Worm (Caenorhabditis elegans) whole organism, young adult: ENCODE results near the gene polk-1.

Source experiments
- B0019.2 ChIP-seq: fragments of 200-800 bp; sonication (Bioruptor generic); conservative IDR thresholded peaks from 2 replicates; pipeline ENCODE4 v1.3.6; 2022; ENCODE audit warnings: missing genetic modification reagents, missing genetic modification characterization, missing compliant biosample characterization
- B0035.1 ChIP-seq: sonication (generic microtip); optimal IDR thresholded peaks from 2 replicates; lab custom pipeline; 2016; ENCODE audit warnings: missing genetic modification characterization, mild to moderate bottlenecking, missing compliant biosample characterization, missing genotype, missing genetic modification reagents
- C17E4.6 ChIP-seq: fragments of 200-800 bp; sonication (Bioruptor generic); IDR thresholded peaks from 2 replicates; pipeline ENCODE4 v1.3.6; 2022; ENCODE audit warnings: missing genetic modification reagents, missing genetic modification characterization, missing compliant biosample characterization
- F23B12.7 ChIP-seq: sonication (generic microtip); optimal IDR thresholded peaks from 2 replicates; lab custom pipeline; 2017; ENCODE audit warnings: missing genetic modification characterization, mild to moderate bottlenecking, missing compliant biosample characterization, antibody characterized with exemption, moderate library complexity; ENCODE audit not compliant: insufficient read depth
- F39B2.1 ChIP-seq: fragments of 200-800 bp; sonication (Bioruptor generic); IDR thresholded peaks from 2 replicates; pipeline ENCODE4 v1.3.6; 2022; ENCODE audit warnings: missing genetic modification reagents, missing genetic modification characterization, missing compliant biosample characterization
- F52B5.7 ChIP-seq: sonication (generic microtip); optimal IDR thresholded peaks from 2 replicates; lab custom pipeline; 2016; ENCODE audit warnings: mild to moderate bottlenecking, missing genetic modification characterization, missing compliant biosample characterization
- K11D2.4 ChIP-seq: fragments of 200-800 bp; sonication (Bioruptor generic); IDR thresholded peaks from 2 replicates; pipeline ENCODE4 v1.3.6; 2022; ENCODE audit warnings: missing genetic modification reagents, missing genetic modification characterization, missing compliant biosample characterization
- K12H6.12 ChIP-seq: fragments of 200-800 bp; sonication (Bioruptor generic); optimal IDR thresholded peaks from 2 replicates; lab custom pipeline; 2018; ENCODE audit warnings: mild to moderate bottlenecking, missing genetic modification characterization, missing compliant biosample characterization
- Y67H2A.10 ChIP-seq: fragments of 200-800 bp; sonication (Bioruptor generic); conservative IDR thresholded peaks from 2 replicates; pipeline ENCODE4 v1.3.6; 2022; ENCODE audit warnings: missing genetic modification reagents, missing genetic modification characterization, missing compliant biosample characterization
- Y79H2A.3 ChIP-seq: fragments of 200-800 bp; sonication (Bioruptor generic); conservative IDR thresholded peaks from 2 replicates; pipeline ENCODE4 v1.3.6; 2022; ENCODE audit warnings: missing genetic modification reagents, missing genetic modification characterization, missing compliant biosample characterization
- ama-1 ChIP-seq, 3 experiments: fragments of 150-350 bp in 1 of 3; sonication (generic microtip) in 2 of 3; optimal IDR thresholded peaks; 2 replicates each; lab custom pipeline; 2014 to 2018; ENCODE audit warnings: missing biosample characterization in 2 of 3, missing genetic modification characterization in 2 of 3, missing genetic modification reagents in 2 of 3
- atf-7 ChIP-seq: sonication (generic microtip); optimal IDR thresholded peaks from 2 replicates; lab custom pipeline; 2017; ENCODE audit warnings: mild to moderate bottlenecking, missing genetic modification characterization, missing compliant biosample characterization
- athp-1 ChIP-seq: sonication (generic microtip); optimal IDR thresholded peaks from 2 replicates; lab custom pipeline; 2017; ENCODE audit warnings: mild to moderate bottlenecking, missing genetic modification characterization, missing compliant biosample characterization
- bed-1 ChIP-seq: fragments of 200-800 bp; sonication (Bioruptor generic); IDR thresholded peaks from 2 replicates; pipeline ENCODE4 v1.3.6; 2022; ENCODE audit warnings: missing genetic modification reagents, missing genetic modification characterization, missing compliant biosample characterization
- ccch-3 ChIP-seq: fragments of 200-800 bp; sonication (Bioruptor generic); optimal IDR thresholded peaks from 2 replicates; lab custom pipeline; 2018; ENCODE audit warnings: mild to moderate bottlenecking, missing genetic modification characterization, missing compliant biosample characterization
- ceh-40 ChIP-seq: fragments of 200-800 bp; sonication (Bioruptor generic); IDR thresholded peaks from 2 replicates; pipeline ENCODE4 v1.3.6; 2022; ENCODE audit warnings: missing genetic modification characterization, missing compliant biosample characterization
- ceh-79 ChIP-seq: sonication (generic microtip); optimal IDR thresholded peaks from 2 replicates; lab custom pipeline; 2017; ENCODE audit warnings: mild to moderate bottlenecking, missing genetic modification characterization, missing compliant biosample characterization
- egrh-3 ChIP-seq: fragments of 200-800 bp; sonication (Bioruptor generic); IDR thresholded peaks from 2 replicates; pipeline ENCODE4 v1.3.6; 2022; ENCODE audit warnings: missing genetic modification reagents, missing genetic modification characterization, missing compliant biosample characterization
- lag-1 ChIP-seq: fragments of 200-800 bp; sonication (Bioruptor generic); IDR thresholded peaks from 2 replicates; pipeline ENCODE4 v1.3.6; 2022; ENCODE audit warnings: missing genetic modification reagents, missing genetic modification characterization, missing compliant biosample characterization
- lin-35 ChIP-seq, 3 experiments: fragments of 150-350 bp in 2 of 3; sonication (generic microtip) in 1 of 3; optimal IDR thresholded peaks; 2 replicates each; lab custom pipeline; 2014 to 2018; ENCODE audit warnings: missing biosample characterization in 3 of 3, missing genetic modification characterization in 3 of 3, missing genetic modification reagents in 3 of 3
- lir-1 ChIP-seq: fragments of 200-800 bp; sonication (Bioruptor generic); conservative IDR thresholded peaks from 2 replicates; pipeline ENCODE4 v1.3.6; 2022; ENCODE audit warnings: missing genetic modification reagents, missing genetic modification characterization, missing compliant biosample characterization
- lsy-27 ChIP-seq: sonication (generic microtip); optimal IDR thresholded peaks from 2 replicates; lab custom pipeline; 2017; ENCODE audit warnings: missing genetic modification characterization, mild to moderate bottlenecking, missing compliant biosample characterization, antibody characterized with exemption, missing genotype, borderline replicate concordance; ENCODE audit not compliant: insufficient read depth
- madf-10 ChIP-seq: sonication (generic microtip); optimal IDR thresholded peaks from 2 replicates; lab custom pipeline; 2016; ENCODE audit warnings: mild to moderate bottlenecking, missing genetic modification characterization, missing compliant biosample characterization
- mel-28 ChIP-seq: sonication (generic microtip); optimal IDR thresholded peaks from 2 replicates; lab custom pipeline; 2016; ENCODE audit warnings: borderline replicate concordance, mild to moderate bottlenecking, missing genetic modification characterization, missing compliant biosample characterization
- mes-4 ChIP-seq: sonication (generic microtip); optimal IDR thresholded peaks from 2 replicates; lab custom pipeline; 2016; ENCODE audit warnings: missing genotype, missing genetic modification characterization, missing compliant biosample characterization
- nfya-2 ChIP-seq: fragments of 200-800 bp; sonication (Bioruptor generic); IDR thresholded peaks from 2 replicates; pipeline ENCODE4 v1.3.6; 2022; ENCODE audit warnings: missing genetic modification reagents, missing genetic modification characterization, missing compliant biosample characterization
- nfyb-1 ChIP-seq: fragments of 200-800 bp; sonication (Bioruptor generic); IDR thresholded peaks from 2 replicates; pipeline ENCODE4 v1.3.6; 2022; ENCODE audit warnings: missing genetic modification reagents, missing genetic modification characterization, missing compliant biosample characterization
- nhr-120 ChIP-seq: fragments of 200-800 bp; sonication (Bioruptor generic); IDR thresholded peaks from 2 replicates; pipeline ENCODE4 v1.3.6; 2022; ENCODE audit warnings: missing genetic modification characterization, missing compliant biosample characterization
- nhr-90 ChIP-seq: sonication (generic microtip); optimal IDR thresholded peaks from 2 replicates; lab custom pipeline; 2016; ENCODE audit warnings: missing genotype, mild to moderate bottlenecking, missing genetic modification characterization, missing compliant biosample characterization
- rcor-1 ChIP-seq: fragments of 200-800 bp; sonication (Bioruptor generic); IDR thresholded peaks from 2 replicates; pipeline ENCODE4 v1.3.6; 2022; ENCODE audit warnings: missing genetic modification reagents, missing genetic modification characterization, missing compliant biosample characterization
- sdz-38 ChIP-seq: sonication (generic microtip); optimal IDR thresholded peaks from 2 replicates; lab custom pipeline; 2016; ENCODE audit warnings: missing genotype, missing genetic modification characterization, missing compliant biosample characterization
- tbp1 ChIP-seq: fragments of 200-800 bp; sonication (Bioruptor generic); optimal IDR thresholded peaks from 2 replicates; lab custom pipeline; 2018; ENCODE audit warnings: mild to moderate bottlenecking, missing genetic modification characterization, missing compliant biosample characterization
- tbx-9 ChIP-seq: sonication (generic microtip); optimal IDR thresholded peaks from 2 replicates; lab custom pipeline; 2016; ENCODE audit warnings: borderline replicate concordance, missing genetic modification characterization, inconsistent platforms, missing compliant biosample characterization
- xnd-1 ChIP-seq: sonication (generic microtip); optimal IDR thresholded peaks from 2 replicates; lab custom pipeline; 2016; ENCODE audit warnings: missing genotype, missing genetic modification reagents, missing genetic modification characterization, missing compliant biosample characterization
- zfh-2 ChIP-seq: fragments of 200-800 bp; sonication (Bioruptor generic); conservative IDR thresholded peaks from 2 replicates; pipeline ENCODE4 v1.3.6; 2022; ENCODE audit warnings: missing genetic modification reagents, missing genetic modification characterization, missing compliant biosample characterization
- zim-3 ChIP-seq: sonication (generic microtip); optimal IDR thresholded peaks from 2 replicates; lab custom pipeline; 2017; ENCODE audit warnings: mild to moderate bottlenecking, missing genetic modification characterization, moderate library complexity, missing compliant biosample characterization
- ztf-18 ChIP-seq: sonication (generic microtip); optimal IDR thresholded peaks from 2 replicates; lab custom pipeline; 2016; ENCODE audit warnings: missing genotype, mild to moderate bottlenecking, missing genetic modification characterization, missing compliant biosample characterization
- ztf-3 ChIP-seq: fragments of 200-800 bp; sonication (Bioruptor generic); optimal IDR thresholded peaks from 2 replicates; lab custom pipeline; 2018; ENCODE audit warnings: mild to moderate bottlenecking, missing genetic modification characterization, missing compliant biosample characterization
- ztf-6 ChIP-seq: fragments of 200-800 bp; sonication (Bioruptor generic); IDR thresholded peaks from 2 replicates; pipeline ENCODE4 v1.3.6; 2022; ENCODE audit warnings: missing genetic modification reagents, missing genetic modification characterization, missing compliant biosample characterization

The polk-1 gene

DNA sequence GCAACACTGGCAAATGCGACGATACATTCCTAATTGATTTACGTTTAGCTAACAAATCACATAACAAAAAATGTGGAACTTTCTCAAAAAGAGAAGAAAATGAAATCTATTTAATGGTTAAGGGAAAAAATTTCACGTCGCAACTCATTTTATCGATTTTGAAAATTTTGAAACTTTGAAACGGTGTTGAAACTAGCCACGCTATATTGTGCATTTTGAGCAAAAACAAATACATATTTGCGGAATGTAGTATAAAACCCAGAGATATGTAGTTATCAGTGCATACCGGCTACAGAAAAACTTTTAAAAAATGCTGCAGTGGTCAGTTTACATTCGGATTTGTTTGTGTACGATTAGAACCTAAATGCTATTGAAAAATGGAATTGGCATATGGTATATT, 34.8 kb downstream of the polk-1 start, which contains the start of gene C06E1.7:
Gene C06E1.7 (minus strand): TSS at position 101 of the 400 bp plus-strand sequence.
- TF ChIP-seq egrh-3 (GFP tag; lab: Robert Waterston, UW) (no peak), ceh-79 (tag; lab: Kevin White, UChicago) (no peak), zim-3 (tag; lab: Kevin White, UChicago) (no peak), ztf-18 (tag; lab: Kevin White, UChicago) (no peak)

DNA sequence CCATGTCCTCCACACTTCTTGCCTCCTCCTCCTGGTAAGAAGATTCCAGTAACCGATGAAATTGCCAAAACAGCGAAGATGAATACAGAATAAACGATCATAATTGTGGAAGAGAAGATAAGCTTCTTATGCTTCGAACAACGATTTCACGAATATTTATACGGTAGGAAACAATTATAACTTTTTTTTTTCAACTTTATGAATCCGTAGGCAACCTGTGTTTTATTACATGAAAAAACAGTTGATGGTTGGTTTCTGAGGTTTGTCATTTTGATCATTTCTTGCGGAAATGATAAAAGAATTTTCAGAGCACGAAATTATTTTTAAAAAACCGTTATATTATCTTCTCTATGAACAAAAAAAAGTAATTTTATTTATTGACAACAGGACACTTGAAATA, 37.5 kb downstream of the polk-1 start, which contains the start of gene fipr-16:
Gene fipr-16 (minus strand): TSS at position 101 of the 400 bp plus-strand sequence.
- no peak for TF ChIP-seq ztf-3 (GFP tag; lab: Kevin White, UChicago)
- no peak for TF ChIP-seq ceh-79 (tag; lab: Kevin White, UChicago)
- TF ChIP-seq lsy-27 (tag; lab: Kevin White, UChicago), result no peak
- no peak for TF ChIP-seq K12H6.12 (tag; lab: Kevin White, UChicago)
- TF ChIP-seq nhr-120 (GFP tag; lab: Robert Waterston, UW), result no peak
- no peak for TF ChIP-seq sdz-38 (tag; lab: Kevin White, UChicago)
- no peak for TF ChIP-seq Y79H2A.3 (GFP tag; lab: Robert Waterston, UW)
- no peak for TF ChIP-seq B0019.2 (GFP tag; lab: Robert Waterston, UW)
- no peak for TF ChIP-seq ztf-6 (GFP tag; lab: Robert Waterston, UW)
- no peak for TF ChIP-seq K11D2.4 (GFP tag; lab: Robert Waterston, UW)
- TF ChIP-seq rcor-1 (GFP tag; lab: Robert Waterston, UW), result no peak
- TF ChIP-seq tbp1 (GFP tag; lab: Kevin White, UChicago), result no peak
- no peak for TF ChIP-seq xnd-1 (tag; lab: Kevin White, UChicago)
- no peak for TF ChIP-seq tbx-9 (tag; lab: Kevin White, UChicago)
- no peak for TF ChIP-seq athp-1 (tag; lab: Kevin White, UChicago)
- TF ChIP-seq F39B2.1 (GFP tag; lab: Robert Waterston, UW), result no peak
- TF ChIP-seq mes-4 (tag; lab: Kevin White, UChicago), result no peak
- no peak for TF ChIP-seq lir-1 (GFP tag; lab: Robert Waterston, UW)
- TF ChIP-seq zfh-2 (GFP tag; lab: Robert Waterston, UW), result no peak
- no peak for TF ChIP-seq mel-28 (tag; lab: Kevin White, UChicago)

ce11 chrIII:8589195-8589594, 39.2 kb downstream of the polk-1 start, which contains the start of gene fip-3:
TSS of gene fip-3 (minus strand) at chrIII:8589488.
- no peak for TF ChIP-seq F23B12.7
- no peak for TF ChIP-seq B0035.1

DNA sequence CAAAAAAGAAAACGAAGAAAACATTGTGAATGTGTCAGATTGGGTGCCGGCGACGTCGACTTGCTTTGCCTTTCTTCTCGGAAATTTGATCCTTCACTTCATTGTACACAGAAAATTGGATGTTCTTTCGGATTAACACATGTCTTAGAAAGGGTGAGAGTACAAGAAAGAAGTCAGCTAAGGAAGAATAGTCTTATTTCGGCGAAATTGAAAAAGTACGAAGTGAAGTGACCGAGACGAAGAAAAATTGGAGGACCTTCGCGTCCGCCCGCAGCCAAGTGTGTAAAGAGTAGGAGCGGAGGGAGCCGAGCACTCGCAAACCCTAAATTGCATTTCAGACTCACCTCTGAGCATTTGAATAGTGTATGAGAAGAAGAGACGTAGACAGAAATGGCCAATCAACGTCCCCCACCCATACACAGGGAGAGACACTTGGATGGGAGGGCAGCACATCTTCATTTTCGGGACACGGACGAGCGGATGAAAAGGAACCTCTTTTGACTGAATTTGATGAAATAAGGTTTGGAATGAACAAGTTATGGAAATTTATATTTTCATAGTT, 39.7 kb downstream of the polk-1 start, which contains the start of gene glr-1:
Gene glr-1 (minus strand): TSS at position 51 of the 562 bp plus-strand sequence.
- TF ChIP-seq lag-1 (GFP tag; lab: Robert Waterston, UW), result 0 out of 2 replicates have a peak, but pooled peaks have one; percentile 17
- no peak for TF ChIP-seq atf-7 (tag; lab: Kevin White, UChicago)

DNA sequence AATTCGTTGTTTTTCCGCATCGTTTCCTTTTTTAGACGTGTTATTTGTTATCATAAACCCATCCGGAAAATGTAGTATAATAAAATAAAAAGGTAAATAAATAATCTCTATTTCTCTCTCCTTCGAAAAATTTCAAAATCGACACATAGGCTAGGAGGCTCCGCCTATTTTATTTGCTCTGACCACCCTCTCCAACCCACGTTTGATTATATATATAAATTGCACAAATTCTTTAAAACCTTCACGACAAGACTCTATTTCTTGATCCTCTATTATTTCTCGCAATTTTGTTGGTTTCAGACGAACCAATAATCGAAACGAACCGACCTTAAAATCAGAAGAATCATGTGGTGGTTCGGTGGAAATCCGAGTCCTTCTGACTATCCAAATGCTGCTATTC, 47.6 kb downstream of the polk-1 start, which contains the start of gene doxa-1:
Gene doxa-1 (plus strand): TSS at position 301 of the 400 bp plus-strand sequence.
- no peak for TF ChIP-seq C17E4.6
- no peak for TF ChIP-seq ceh-40

DNA sequence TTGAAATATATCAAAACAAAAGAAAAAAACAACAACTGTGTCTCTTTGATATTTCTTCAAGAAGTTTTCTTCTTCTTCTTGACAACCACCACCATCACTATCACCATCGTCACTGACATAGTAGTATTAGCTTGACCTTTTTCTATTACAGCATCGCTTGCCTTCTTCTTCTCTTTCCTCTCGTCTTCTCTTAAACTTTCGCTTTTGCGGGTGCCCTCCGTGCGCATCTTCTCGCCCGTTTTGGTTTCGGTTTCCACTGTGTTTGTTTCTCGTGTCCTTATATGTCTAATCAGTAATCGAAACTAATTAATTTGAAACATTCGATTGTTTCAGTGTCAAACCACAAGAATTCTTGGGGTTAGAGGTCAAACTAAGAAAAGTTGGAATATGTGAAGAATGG, 49.0 kb downstream of the polk-1 start:
- TF ChIP-seq lin-35 (GFP tag; optimal IDR thresholded peaks at IDR 0.05; lab: Kevin White, UChicago) (no peak), F52B5.7 (no peak), B0035.1 (no peak), zfh-2 (GFP tag; lab: Robert Waterston, UW) (no peak), ama-1 (optimal IDR thresholded peaks at IDR 0.05; lab: Kevin White, UChicago) (no peak), ama-1 (GFP tag; optimal IDR thresholded peaks at IDR 0.05; lab: Kevin White, UChicago) (no peak), madf-10 (tag; lab: Kevin White, UChicago) (no peak), Y67H2A.10 (GFP tag; lab: Robert Waterston, UW) (no peak), nfyb-1 (no peak), athp-1 (tag; lab: Kevin White, UChicago) (no peak), nfya-2 (no peak), bed-1 (GFP tag; lab: Robert Waterston, UW) (no peak), ccch-3 (GFP tag; lab: Kevin White, UChicago) (no peak), nhr-90 (tag; lab: Kevin White, UChicago) (no peak), K11D2.4 (GFP tag; lab: Robert Waterston, UW) (no peak)
